Worm (Caenorhabditis elegans) whole organism, L4/young adult: ENCODE results near the gene Y94A7B.11.

ENCODE experiments used
- W03F9.2 ChIP-seq: fragments of 150-350 bp; optimal IDR thresholded peaks from 2 replicates; lab custom pipeline; 2014; ENCODE audit warnings: missing biosample characterization, missing genetic modification characterization
- him-1 ChIP-seq: sonication (generic microtip); optimal IDR thresholded peaks from 2 replicates; lab custom pipeline; 2016; ENCODE audit warnings: missing genotype, missing genetic modification reagents, missing genetic modification characterization, missing compliant biosample characterization

DNA sequence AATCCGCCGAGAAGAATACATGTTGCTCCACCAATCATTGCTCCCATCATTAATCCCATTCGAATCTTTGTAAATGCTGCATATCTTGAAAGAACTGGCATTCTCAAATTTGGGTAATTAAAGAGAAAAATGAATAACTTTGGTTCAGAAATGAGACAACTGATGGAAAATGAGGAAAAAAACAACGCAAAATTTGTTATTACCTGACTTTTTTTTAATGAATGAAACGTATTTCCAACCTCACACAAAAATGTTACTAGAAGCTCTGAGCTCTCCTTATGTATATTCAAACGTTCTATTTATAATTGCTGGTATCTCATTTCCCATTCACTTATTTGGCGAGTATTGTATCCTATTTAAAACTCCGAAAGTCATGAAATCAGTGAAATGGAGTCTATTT lies at the start of gene Y94A7B.11, which contains the start of gene srh-292:
- TF ChIP-seq him-1 (tag; lab: Kevin White, UChicago) (no peak), W03F9.2 (tag; lab: Kevin White, UChicago) (no peak)
